Worm (Caenorhabditis elegans) whole organism, L4 larva: ENCODE measurements around the gene srw-90.

Experiments
- F26F4.8 ChIP-seq: fragments of 200-800 bp; sonication (Bioruptor generic); conservative IDR thresholded peaks from 2 replicates; pipeline ENCODE4 v1.3.6; 2022; ENCODE audit warnings: missing genetic modification characterization, missing compliant biosample characterization
- F37D6.2 ChIP-seq: sonication (generic microtip); optimal IDR thresholded peaks from 2 replicates; lab custom pipeline; 2016; ENCODE audit warnings: mild to moderate bottlenecking, missing genetic modification characterization, missing compliant biosample characterization
- F49E8.2 ChIP-seq: sonication (generic microtip); optimal IDR thresholded peaks from 2 replicates; lab custom pipeline; 2016; ENCODE audit warnings: missing compliant biosample characterization, mild to moderate bottlenecking, missing genetic modification characterization, borderline replicate concordance
- T26A8.4 ChIP-seq: fragments of 200-800 bp; sonication (Bioruptor generic); IDR thresholded peaks from 2 replicates; pipeline ENCODE4 v1.3.6; 2022; ENCODE audit warnings: missing genetic modification characterization, missing compliant biosample characterization
- Y105C5A.15 ChIP-seq: fragments of 200-800 bp; sonication (Bioruptor generic); IDR thresholded peaks from 2 replicates; pipeline ENCODE4 v1.3.6; 2022; ENCODE audit warnings: missing genetic modification characterization, missing compliant biosample characterization
- Y75B8A.6 ChIP-seq: fragments of 200-800 bp; sonication (Bioruptor generic); IDR thresholded peaks from 2 replicates; pipeline ENCODE4 v1.3.6; 2022; ENCODE audit warnings: missing genetic modification reagents, missing genetic modification characterization, missing compliant biosample characterization
- ZK337.2 ChIP-seq: fragments of 200-800 bp; sonication (Bioruptor generic); IDR thresholded peaks from 2 replicates; pipeline ENCODE4 v1.3.6; 2022; ENCODE audit warnings: missing genetic modification reagents, missing genetic modification characterization, missing compliant biosample characterization
- ceh-20 ChIP-seq: fragments of 200-800 bp; sonication (Bioruptor generic); IDR thresholded peaks from 2 replicates; pipeline ENCODE4 v1.3.6; 2022; ENCODE audit warnings: missing genetic modification reagents, missing genetic modification characterization, missing compliant biosample characterization
- ceh-32 ChIP-seq: sonication (generic microtip); optimal IDR thresholded peaks from 2 replicates; lab custom pipeline; 2016; ENCODE audit warnings: mild to moderate bottlenecking, missing genetic modification characterization, missing compliant biosample characterization; ENCODE audit not compliant: poor library complexity
- ceh-82 ChIP-seq: sonication (generic microtip); optimal IDR thresholded peaks from 2 replicates; lab custom pipeline; 2017; ENCODE audit warnings: missing biosample characterization, missing genetic modification characterization
- ctbp-1 ChIP-seq: fragments of 200-800 bp; sonication (Bioruptor generic); IDR thresholded peaks from 2 replicates; pipeline ENCODE4 v1.3.6; 2022; ENCODE audit warnings: missing genetic modification reagents, missing genetic modification characterization, missing compliant biosample characterization
- daf-19 ChIP-seq: fragments of 200-800 bp; sonication (Bioruptor generic); conservative IDR thresholded peaks from 2 replicates; pipeline ENCODE4 v1.3.6; 2022; ENCODE audit warnings: missing genetic modification characterization, missing compliant biosample characterization
- daf-8 ChIP-seq: fragments of 200-800 bp; sonication (Bioruptor generic); IDR thresholded peaks from 2 replicates; pipeline ENCODE4 v1.3.6; 2022; ENCODE audit warnings: missing genetic modification characterization, missing compliant biosample characterization
- dmd-6 ChIP-seq: fragments of 200-800 bp; sonication (Bioruptor generic); IDR thresholded peaks from 2 replicates; pipeline ENCODE4 v1.3.6; 2022; ENCODE audit warnings: missing genetic modification reagents, missing genetic modification characterization, missing compliant biosample characterization
- dve-1 ChIP-seq: sonication (generic microtip); optimal IDR thresholded peaks from 2 replicates; lab custom pipeline; 2017; ENCODE audit warnings: antibody characterized with exemption, mild to moderate bottlenecking, missing genetic modification characterization, missing compliant biosample characterization; ENCODE audit not compliant: insufficient read depth
- gei-8 ChIP-seq: fragments of 200-800 bp; sonication (Bioruptor generic); optimal IDR thresholded peaks from 2 replicates; lab custom pipeline; 2018; ENCODE audit warnings: mild to moderate bottlenecking, missing genetic modification characterization, missing compliant biosample characterization
- hif-1 ChIP-seq, 2 experiments: sonication (generic microtip); optimal IDR thresholded peaks; 2 replicates each; lab custom pipeline; 2016 to 2017; ENCODE audit warnings: missing compliant biosample characterization in 2 of 2, missing genetic modification characterization in 2 of 2, missing genetic modification reagents in 2 of 2, missing genotype in 2 of 2, mild to moderate bottlenecking in 1 of 2
- hlh-11 ChIP-seq: fragments of 200-800 bp; sonication (Bioruptor generic); optimal IDR thresholded peaks from 2 replicates; lab custom pipeline; 2018; ENCODE audit warnings: mild to moderate bottlenecking, missing genetic modification characterization, missing compliant biosample characterization
- jun-1 ChIP-seq: fragments of 150-350 bp; optimal IDR thresholded peaks from 2 replicates; lab custom pipeline; 2014; ENCODE audit warnings: missing biosample characterization, missing genetic modification reagents, missing genetic modification characterization
- lin-15B ChIP-seq: fragments of 150-350 bp; sonication (generic microtip); optimal IDR thresholded peaks from 3 replicates; lab custom pipeline; 2014; ENCODE audit warnings: missing biosample characterization, missing genetic modification characterization
- lin-38 ChIP-seq: fragments of 200-800 bp; sonication (Bioruptor generic); IDR thresholded peaks from 2 replicates; pipeline ENCODE4 v1.3.6; 2022; ENCODE audit warnings: missing genetic modification reagents, missing genetic modification characterization, missing compliant biosample characterization
- madf-5 ChIP-seq, 2 experiments: fragments of 200-800 bp; sonication (Bioruptor generic); IDR thresholded peaks; 2 replicates each; pipeline ENCODE4 v1.3.6; 2022; ENCODE audit warnings: missing compliant biosample characterization in 2 of 2, missing genetic modification characterization in 2 of 2
- mdl-1 ChIP-seq, 2 experiments: fragments of 150-350 bp in 1 of 2; sonication (generic microtip) in 1 of 2; optimal IDR thresholded peaks; 2 replicates each; lab custom pipeline; 2014 to 2017; ENCODE audit warnings: missing biosample characterization in 2 of 2, missing genetic modification characterization in 2 of 2
- mxl-2 ChIP-seq: fragments of 200-800 bp; sonication (Bioruptor generic); conservative IDR thresholded peaks from 2 replicates; pipeline ENCODE4 v1.3.6; 2022; ENCODE audit warnings: missing genetic modification reagents, missing genetic modification characterization, missing compliant biosample characterization
- mxl-3 ChIP-seq: fragments of 200-800 bp; sonication (Bioruptor generic); optimal IDR thresholded peaks from 2 replicates; lab custom pipeline; 2018; ENCODE audit warnings: mild to moderate bottlenecking, missing genetic modification characterization, missing compliant biosample characterization
- nhr-10 ChIP-seq: fragments of 150-350 bp; optimal IDR thresholded peaks from 2 replicates; lab custom pipeline; 2014; ENCODE audit warnings: missing biosample characterization, missing genetic modification characterization
- nhr-11 ChIP-seq: fragments of 150-350 bp; optimal IDR thresholded peaks from 2 replicates; lab custom pipeline; 2014; ENCODE audit warnings: missing biosample characterization, missing genetic modification characterization
- nhr-237 ChIP-seq: sonication (generic microtip); optimal IDR thresholded peaks from 2 replicates; lab custom pipeline; 2017; ENCODE audit warnings: missing biosample characterization, missing genetic modification characterization
- nhr-25 ChIP-seq: sonication (generic microtip); optimal IDR thresholded peaks from 2 replicates; lab custom pipeline; 2017; ENCODE audit warnings: missing genetic modification characterization, mild to moderate bottlenecking, missing compliant biosample characterization, antibody characterized with exemption, moderate library complexity, borderline replicate concordance; ENCODE audit not compliant: insufficient read depth
- nhr-76 ChIP-seq: fragments of 150-350 bp; optimal IDR thresholded peaks from 2 replicates; lab custom pipeline; 2014; ENCODE audit warnings: missing biosample characterization, missing genetic modification characterization
- pqm-1 ChIP-seq: sonication (generic microtip); optimal IDR thresholded peaks from 2 replicates; lab custom pipeline; 2017; ENCODE audit warnings: missing biosample characterization, missing genetic modification characterization
- snpc-1.2 ChIP-seq: fragments of 200-800 bp; sonication (Bioruptor generic); IDR thresholded peaks from 2 replicates; pipeline ENCODE4 v1.3.6; 2022; ENCODE audit warnings: missing genetic modification reagents, missing genetic modification characterization, missing compliant biosample characterization
- spr-3 ChIP-seq: fragments of 200-800 bp; sonication (Bioruptor generic); optimal IDR thresholded peaks from 2 replicates; lab custom pipeline; 2018; ENCODE audit warnings: mild to moderate bottlenecking, missing genetic modification characterization, missing compliant biosample characterization
- tag-97 ChIP-seq: fragments of 200-800 bp; sonication (Bioruptor generic); IDR thresholded peaks from 2 replicates; pipeline ENCODE4 v1.3.6; 2022; ENCODE audit warnings: missing genetic modification characterization, missing compliant biosample characterization
- vab-7 ChIP-seq: fragments of 200-800 bp; sonication (Bioruptor generic); IDR thresholded peaks from 2 replicates; pipeline ENCODE4 v1.3.6; 2022; ENCODE audit warnings: missing genetic modification reagents, missing genetic modification characterization, missing compliant biosample characterization
- zag-1 ChIP-seq: fragments of 150-350 bp; optimal IDR thresholded peaks from 2 replicates; lab custom pipeline; 2014; ENCODE audit warnings: missing biosample characterization, missing genetic modification characterization
- ztf-7 ChIP-seq: fragments of 150-350 bp; optimal IDR thresholded peaks from 2 replicates; lab custom pipeline; 2014; ENCODE audit warnings: missing biosample characterization, missing genetic modification characterization

The srw-90 gene

DNA sequence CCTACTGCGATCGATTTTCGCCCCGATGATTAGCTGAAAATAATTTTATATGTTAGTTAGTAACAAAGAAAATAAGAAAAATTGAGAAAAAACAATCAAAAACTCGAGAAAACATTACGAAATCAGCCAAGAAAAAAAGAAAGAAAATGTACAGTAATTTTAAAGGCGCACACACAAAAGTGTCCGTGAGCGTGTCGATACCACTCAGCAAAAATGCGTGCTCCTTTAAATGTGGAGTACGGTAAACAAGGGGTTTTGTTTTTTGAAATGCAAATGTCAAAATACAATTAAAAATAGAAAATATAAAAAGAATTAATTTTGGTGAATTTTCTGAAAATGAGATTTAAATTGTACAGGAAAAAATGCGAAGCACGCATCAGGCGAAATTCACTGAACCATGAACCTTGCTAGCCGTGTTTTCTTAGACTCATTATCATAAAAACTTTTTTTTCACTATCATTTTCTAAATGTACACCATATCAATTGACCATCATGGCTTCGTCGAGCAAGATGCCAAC is at the start of gene srw-90:
srw-90 (plus strand) TSS at position 468 of the 518 bp plus-strand sequence.
- no peak for TF ChIP-seq ceh-82
- TF ChIP-seq dmd-6 (GFP tag; lab: Robert Waterston, UW): no peak
- TF ChIP-seq snpc-1.2: 0 out of 2 replicates have a peak, but pooled peaks have one; percentile 17

ce11 chrV:1654845-1655244 is 47.0 kb upstream of the srw-90 start, which contains the start of gene irld-11:
Gene irld-11 (plus strand): TSS chrV:1655145.
- TF ChIP-seq hif-1 (tag; optimal IDR thresholded peaks at IDR 0.05; lab: Kevin White, UChicago) (no peak), gei-8 (GFP tag; lab: Kevin White, UChicago) (no peak), T26A8.4 (GFP tag; lab: Robert Waterston, UW) (no peak), vab-7 (GFP tag; lab: Robert Waterston, UW) (no peak), Y105C5A.15 (GFP tag; lab: Robert Waterston, UW) (no peak), madf-5 (GFP tag; IDR thresholded peaks at IDR 0.05; lab: Robert Waterston, UW) (no peak), mxl-2 (no peak), spr-3 (GFP tag; lab: Kevin White, UChicago) (no peak), Y75B8A.6 (GFP tag; lab: Robert Waterston, UW) (no peak), F37D6.2 (tag; lab: Kevin White, UChicago) (no peak), mdl-1 (tag; optimal IDR thresholded peaks at IDR 0.05; lab: Kevin White, UChicago) (no peak), nhr-237 (tag; lab: Kevin White, UChicago) (no peak), ceh-20 (GFP tag; lab: Robert Waterston, UW) (no peak), tag-97 (GFP tag; lab: Robert Waterston, UW) (no peak), lin-15B (tag; lab: Kevin White, UChicago) (no peak)

DNA sequence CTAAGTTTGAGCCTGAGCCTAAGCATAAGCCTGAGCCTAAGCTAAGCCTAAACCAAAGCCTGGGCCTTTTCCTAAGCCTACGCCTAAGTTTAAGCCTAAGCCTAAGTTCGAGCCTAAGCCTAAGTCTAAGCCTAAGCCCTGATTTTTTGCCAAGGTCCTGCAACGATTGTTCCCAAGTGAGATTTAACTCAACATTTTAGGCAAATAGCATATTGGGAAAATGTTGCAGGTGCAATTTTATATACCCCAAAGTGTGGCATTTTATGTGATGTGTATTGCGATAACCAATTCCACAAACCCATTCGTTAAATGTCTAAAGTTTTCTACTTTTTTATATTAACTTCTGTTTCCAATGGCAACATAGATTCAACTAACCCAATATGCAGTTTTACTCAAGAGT is 39.6 kb upstream of the srw-90 start, which contains the start of gene irld-40:
irld-40 (plus strand) TSS at position 301 of the 400 bp plus-strand sequence.
- TF ChIP-seq dve-1 (tag; lab: Kevin White, UChicago): no peak
- TF ChIP-seq pqm-1 (tag; lab: Kevin White, UChicago): no peak
- no peak for TF ChIP-seq mxl-3 (GFP tag; lab: Kevin White, UChicago)
- no peak for TF ChIP-seq dmd-6 (GFP tag; lab: Robert Waterston, UW)
- TF ChIP-seq ZK337.2 (GFP tag; lab: Robert Waterston, UW): no peak
- no peak for TF ChIP-seq lin-38 (GFP tag; lab: Robert Waterston, UW)

DNA sequence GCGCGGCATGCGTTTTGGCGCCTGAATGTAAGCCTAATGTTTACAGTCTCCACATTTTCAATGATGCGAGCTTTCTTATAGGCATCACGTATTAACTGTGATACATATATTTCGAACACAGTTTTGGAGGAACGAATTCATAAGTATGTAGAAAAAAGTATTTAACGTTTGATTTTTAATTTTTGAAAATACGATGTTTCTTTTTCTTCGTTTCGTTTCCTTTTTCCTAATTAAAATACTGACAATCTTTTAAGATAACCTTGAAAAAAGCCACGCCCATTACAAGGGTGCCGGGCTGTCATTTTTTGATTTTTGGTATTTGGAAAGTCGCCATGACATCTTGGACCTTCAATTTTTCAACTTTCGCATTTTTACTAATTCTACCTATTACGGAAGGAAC is 36.9 kb upstream of the srw-90 start, which contains the start of gene K04F1.9:
K04F1.9 (plus strand) TSS at position 301 of the 400 bp plus-strand sequence.
- TF ChIP-seq nhr-11 (tag; lab: Kevin White, UChicago): no peak
- TF ChIP-seq dve-1 (tag; lab: Kevin White, UChicago): no peak
- TF ChIP-seq daf-8 (GFP tag; lab: Robert Waterston, UW): no peak
- no peak for TF ChIP-seq zag-1 (tag; lab: Kevin White, UChicago)
- TF ChIP-seq nhr-76: no peak
- TF ChIP-seq ZK337.2 (GFP tag; lab: Robert Waterston, UW): no peak
- no peak for TF ChIP-seq daf-19 (GFP tag; lab: Robert Waterston, UW)

- TF ChIP-seq jun-1: no peak
- no peak for TF ChIP-seq nhr-10 (tag; lab: Kevin White, UChicago)
- TF ChIP-seq hlh-11: no peak
- no peak for TF ChIP-seq nhr-25 (tag; lab: Kevin White, UChicago)
- TF ChIP-seq ceh-32: no peak
- no peak for TF ChIP-seq ctbp-1 (GFP tag; lab: Robert Waterston, UW)
- no peak for TF ChIP-seq pqm-1 (tag; lab: Kevin White, UChicago)
- no peak for TF ChIP-seq ztf-7 (tag; lab: Kevin White, UChicago)
- TF ChIP-seq F26F4.8 (GFP tag; lab: Robert Waterston, UW): no peak
- TF ChIP-seq F49E8.2: no peak
Observed at ce11 chrV:1666904-1667303, 34.9 kb upstream of the srw-90 start, which contains the start of gene K04F1.8. Gene K04F1.8 (plus strand): TSS chrV:1667204.
